Fruit fly (Drosophila melanogaster): ENCODE results near the gene CG18765.

- TF ChIP-seq EcR (GFP tag; optimal IDR thresholded peaks at IDR 0.05): no peak
- no peak for TF ChIP-seq Dll (optimal IDR thresholded peaks at IDR 0.05)
- no peak for TF ChIP-seq usp (GFP tag; optimal IDR thresholded peaks at IDR 0.05)
- no peak for TF ChIP-seq psq (optimal IDR thresholded peaks at IDR 0.05)
- no peak for TF ChIP-seq pan (optimal IDR thresholded peaks at IDR 0.05)
- TF ChIP-seq CG8478 (optimal IDR thresholded peaks at IDR 0.05): no peak
These were observed 29.0 kb downstream of the CG18765 start for dm6 chr3R:11662617-11663016.

Measured in whole organism.